Fruit fly (Drosophila melanogaster): Measurements from ENCODE around the gene CDK2AP1.

CDK2AP1 gene

dm6 chrX:11137566-11138186 lies at the start of gene CDK2AP1 (continued):
- TF ChIP-seq odd (GFP tag; optimal IDR thresholded peaks at IDR 0.05) (no peak), CG6854 (GFP tag; optimal IDR thresholded peaks at IDR 0.05) (no peak), sima (GFP tag; optimal IDR thresholded peaks at IDR 0.05) (no peak), HmgZ (tag; optimal IDR thresholded peaks at IDR 0.05) (peak; percentile 39), BEAF-32 (GFP tag; optimal IDR thresholded peaks at IDR 0.05) (peak; percentile 78), Taf1 (GFP tag; IDR thresholded peaks at IDR 0.05) (no peak), pnt (GFP tag; optimal IDR thresholded peaks at IDR 0.05) (peak; percentile 50), CG4854 (GFP tag; optimal IDR thresholded peaks at IDR 0.05) (no peak), CG4707 (GFP tag; optimal IDR thresholded peaks at IDR 0.05) (no peak), Ptx1 (GFP tag; IDR thresholded peaks at IDR 0.05) (peak; percentile 32), Nf-YB (GFP tag; optimal IDR thresholded peaks at IDR 0.05) (no peak), fru (optimal IDR thresholded peaks at IDR 0.05) (no peak), zf30C (GFP tag; optimal IDR thresholded peaks at IDR 0.05) (no peak), dm (GFP tag; optimal IDR thresholded peaks at IDR 0.05) (peak; percentile 14), CG7271 (tag; optimal IDR thresholded peaks at IDR 0.05) (no peak), CG14050 (GFP tag; IDR thresholded peaks at IDR 0.05) (no peak), CG15479 (GFP tag; optimal IDR thresholded peaks at IDR 0.05) (no peak), CG15269 (tag; optimal IDR thresholded peaks at IDR 0.05) (peak; percentile 24), pros (GFP tag; optimal IDR thresholded peaks at IDR 0.05) (no peak), H2.0 (GFP tag; IDR thresholded peaks at IDR 0.05) (peak; percentile 35; the same call in 1 of the 2 replicates), onecut (GFP tag; IDR thresholded peaks at IDR 0.05) (peak; percentile 15; the same call in 1 of the 2 replicates), CG12659 (GFP tag; optimal IDR thresholded peaks at IDR 0.05) (peak; percentile 50), CG12155 (GFP tag; optimal IDR thresholded peaks at IDR 0.05) (no peak), CG11398 (GFP tag; optimal IDR thresholded peaks at IDR 0.05) (peak; percentile 4), gsb (GFP tag; IDR thresholded peaks at IDR 0.05) (no peak), CG7786 (GFP tag; optimal IDR thresholded peaks at IDR 0.05) (peak; percentile 25), caup (GFP tag; optimal IDR thresholded peaks at IDR 0.05; ENCODE audit: severe bottlenecking) (no peak), CG17186 (GFP tag; optimal IDR thresholded peaks at IDR 0.05) (peak; percentile 11), grn (GFP tag; optimal IDR thresholded peaks at IDR 0.05) (no peak), Xrp1 (GFP tag; IDR thresholded peaks at IDR 0.05) (peak; percentile 9; the same call in 1 of the 2 replicates), CG9609 (GFP tag; optimal IDR thresholded peaks at IDR 0.05) (peak; percentile 1), Drgx (GFP tag; IDR thresholded peaks at IDR 0.05) (no peak), C15 (GFP tag; IDR thresholded peaks at IDR 0.05) (no peak), CG8281 (tag; optimal IDR thresholded peaks at IDR 0.05) (no peak), gcm (GFP tag; optimal IDR thresholded peaks at IDR 0.05) (no peak), CG6791 (GFP tag; IDR thresholded peaks at IDR 0.05; ENCODE audit: partially characterized antibody) (peak; percentile 87), HLHmδ (GFP tag; optimal IDR thresholded peaks at IDR 0.05) (no peak), CG2120 (GFP tag; optimal IDR thresholded peaks at IDR 0.05) (peak; percentile 32), CG2199 (GFP tag; IDR thresholded peaks at IDR 0.05) (no peak), otp (GFP tag; IDR thresholded peaks at IDR 0.05) (0 out of 3 replicates have a peak, but pooled peaks have one; percentile 18), Max (GFP tag; optimal IDR thresholded peaks at IDR 0.05) (no peak), Med (GFP tag) (peak; percentile 79), chif (GFP tag; optimal IDR thresholded peaks at IDR 0.05) (peak in 1 of 2 experiments; percentile 22), CG10274 (GFP tag; optimal IDR thresholded peaks at IDR 0.05) (no peak), CG13296 (GFP tag; optimal IDR thresholded peaks at IDR 0.05) (no peak), YL-1 (GFP tag; optimal IDR thresholded peaks at IDR 0.05) (peak; percentile 14), tin (GFP tag; optimal IDR thresholded peaks at IDR 0.05) (peak; percentile 27), Sox100B (GFP tag; optimal IDR thresholded peaks at IDR 0.05) (no peak), E2f2 (GFP tag; IDR thresholded peaks at IDR 0.05) (0 out of 2 replicates have a peak, but pooled peaks have one; percentile 7), CG30020 (tag; optimal IDR thresholded peaks at IDR 0.05) (peak; percentile 94)

Data from whole organism, embryonic.